Fruit fly (Drosophila melanogaster) whole organism, embryonic: ENCODE data around the gene CG12078.

Source experiments
- Aef1 ChIP-seq: fragments of 200-800 bp; sonication (Bioruptor generic); IDR thresholded peaks from 3 replicates; pipeline ENCODE4 v1.3.6; 2022; ENCODE audit warnings: missing biosample characterization, missing genetic modification characterization
- Bgb ChIP-seq: fragments of 200-800 bp; sonication (Bioruptor generic); IDR thresholded peaks from 2 replicates; pipeline ENCODE4 v1.3.6; 2022; ENCODE audit warnings: missing biosample characterization, missing genetic modification characterization; ENCODE audit not compliant: partially characterized antibody
- CG1024 ChIP-seq: fragments of 200-800 bp; sonication (Bioruptor generic); IDR thresholded peaks from 2 replicates; pipeline ENCODE4 v1.3.6; 2022; ENCODE audit warnings: missing biosample characterization, missing genetic modification characterization
- CG10321 ChIP-seq: fragments of 200-800 bp; sonication (Bioruptor generic); IDR thresholded peaks from 2 replicates; pipeline ENCODE4 v1.3.6; 2022; ENCODE audit warnings: missing biosample characterization, missing genetic modification characterization
- CG10959 ChIP-seq: fragments of 200-800 bp; sonication (Bioruptor generic); IDR thresholded peaks from 2 replicates; pipeline ENCODE4 v1.3.6; 2022; ENCODE audit warnings: missing biosample characterization, missing genetic modification characterization
- CG11085 ChIP-seq: fragments of 200-800 bp; sonication (Bioruptor generic); IDR thresholded peaks from 2 replicates; pipeline ENCODE4 v1.3.6; 2022; ENCODE audit warnings: missing biosample characterization, missing genetic modification characterization
- CG12236 ChIP-seq: fragments of 200-800 bp; sonication (Bioruptor generic); optimal IDR thresholded peaks from 2 replicates; lab custom pipeline; 2016; ENCODE audit warnings: missing biosample characterization, missing genetic modification characterization
- CG12942 ChIP-seq: fragments of 200-800 bp; sonication (Bioruptor generic); optimal IDR thresholded peaks from 3 replicates; lab custom pipeline; 2016; ENCODE audit warnings: missing biosample characterization, missing genetic modification characterization
- CG14667 ChIP-seq: fragments of 200-800 bp; sonication (Bioruptor generic); IDR thresholded peaks from 2 replicates; pipeline ENCODE4 v1.3.6; 2022; ENCODE audit warnings: missing biosample characterization, missing genetic modification characterization
- CG15601 ChIP-seq: fragments of 200-800 bp; sonication (Bioruptor generic); optimal IDR thresholded peaks from 3 replicates; lab custom pipeline; 2019; ENCODE audit warnings: missing biosample characterization, mild to moderate bottlenecking, missing genetic modification characterization, moderate library complexity
- CG15696 ChIP-seq: fragments of 200-800 bp; sonication (Bioruptor generic); optimal IDR thresholded peaks from 2 replicates; lab custom pipeline; 2019; ENCODE audit warnings: missing biosample characterization, mild to moderate bottlenecking, missing genetic modification characterization, moderate library complexity
- CG2712 ChIP-seq: fragments of 200-800 bp; optimal IDR thresholded peaks from 3 replicates; lab custom pipeline; 2019; ENCODE audit warnings: missing biosample characterization, mild to moderate bottlenecking, missing genetic modification characterization, moderate library complexity
- CG2889 ChIP-seq: fragments of 200-800 bp; sonication (Bioruptor generic); IDR thresholded peaks from 3 replicates; pipeline ENCODE4 v1.3.6; 2022; ENCODE audit warnings: missing biosample characterization, missing genetic modification characterization
- CG3065 ChIP-seq: fragments of 200-800 bp; sonication (Bioruptor generic); optimal IDR thresholded peaks from 2 replicates; lab custom pipeline; 2016; ENCODE audit warnings: missing biosample characterization, missing genetic modification characterization
- CG32767 ChIP-seq: fragments of 200-800 bp; sonication (Bioruptor generic); IDR thresholded peaks from 2 replicates; pipeline ENCODE4 v1.3.6; 2022; ENCODE audit warnings: missing biosample characterization, missing genetic modification characterization
- CG3281 ChIP-seq: fragments of 200-800 bp; sonication (Bioruptor generic); optimal IDR thresholded peaks from 3 replicates; lab custom pipeline; 2017; ENCODE audit warnings: missing biosample characterization, mild to moderate bottlenecking, missing genetic modification characterization
- CG42726 ChIP-seq: fragments of 200-800 bp; sonication (Bioruptor generic); IDR thresholded peaks from 2 replicates; pipeline ENCODE4 v1.3.6; 2022; ENCODE audit warnings: missing biosample characterization, missing genetic modification characterization; ENCODE audit not compliant: partially characterized antibody
- CG4282 ChIP-seq: fragments of 200-800 bp; sonication (Bioruptor generic); optimal IDR thresholded peaks from 2 replicates; lab custom pipeline; 2016; ENCODE audit warnings: missing biosample characterization, missing genetic modification characterization
- Dek ChIP-seq: fragments of 200-800 bp; sonication (Bioruptor generic); optimal IDR thresholded peaks from 3 replicates; lab custom pipeline; 2019; ENCODE audit warnings: missing biosample characterization, mild to moderate bottlenecking, missing genetic modification characterization, moderate library complexity
- Dll ChIP-seq: fragments of 200-800 bp; sonication (Bioruptor generic); IDR thresholded peaks from 4 replicates; pipeline ENCODE4 v1.3.6; 2022; ENCODE audit warnings: missing biosample characterization, missing genetic modification characterization; ENCODE audit not compliant: partially characterized antibody
- Dp ChIP-seq: fragments of 200-800 bp; sonication (Bioruptor generic); optimal IDR thresholded peaks from 2 replicates; lab custom pipeline; 2018; ENCODE audit warnings: missing biosample characterization, mild to moderate bottlenecking, missing genetic modification characterization, moderate library complexity
- Gug ChIP-seq: fragments of 200-800 bp; sonication (Bioruptor generic); IDR thresholded peaks from 4 replicates; pipeline ENCODE4 v1.3.6; 2022; ENCODE audit warnings: missing biosample characterization, missing genetic modification characterization
- Hand ChIP-seq: fragments of 200-800 bp; sonication (Bioruptor generic); optimal IDR thresholded peaks from 2 replicates; lab custom pipeline; 2017; ENCODE audit warnings: mild to moderate bottlenecking, missing biosample characterization, missing genetic modification reagents, missing genetic modification characterization
- HmgZ ChIP-seq: fragments of 200-800 bp; sonication (Bioruptor generic); optimal IDR thresholded peaks from 2 replicates; lab custom pipeline; 2018; ENCODE audit warnings: missing biosample characterization, mild to moderate bottlenecking, missing genetic modification characterization
- Lpt ChIP-seq: fragments of >200 bp; optimal IDR thresholded peaks from 2 replicates; lab custom pipeline; 2018; ENCODE audit warnings: missing biosample characterization, missing genetic modification characterization
- NFAT ChIP-seq: fragments of 200-800 bp; sonication (Bioruptor generic); IDR thresholded peaks from 2 replicates; pipeline ENCODE4 v1.3.6; 2022; ENCODE audit warnings: missing biosample characterization, missing genetic modification characterization
- NK7.1 ChIP-seq: fragments of 200-800 bp; sonication (Bioruptor generic); optimal IDR thresholded peaks from 3 replicates; lab custom pipeline; 2016; ENCODE audit warnings: missing biosample characterization, missing genetic modification characterization
- Pdp1 ChIP-seq, 2 experiments: fragments of 200-800 bp; sonication (Bioruptor generic); optimal IDR thresholded peaks; 3 replicates each; lab custom pipeline; 2016; ENCODE audit warnings: missing biosample characterization in 2 of 2, missing genetic modification characterization in 2 of 2, mild to moderate bottlenecking in 1 of 2, moderate library complexity in 1 of 2
- Scr ChIP-seq: fragments of 200-800 bp; sonication (Bioruptor generic); IDR thresholded peaks from 2 replicates; pipeline ENCODE4 v1.3.6; 2022; ENCODE audit warnings: missing biosample characterization, missing genetic modification characterization; ENCODE audit not compliant: partially characterized antibody
- Stat92E ChIP-seq, 3 experiments: fragments of >200 bp in 2 of 3; fragments of 200-800 bp in 1 of 3; sonication (Bioruptor generic) in 1 of 3; optimal IDR thresholded peaks; 2 replicates each; lab custom pipeline; 2017 to 2019; ENCODE audit warnings: missing biosample characterization in 3 of 3, missing genetic modification characterization in 3 of 3, mild to moderate bottlenecking in 1 of 3, moderate library complexity in 1 of 3
- bigmax ChIP-seq: fragments of 200-800 bp; sonication (Bioruptor generic); optimal IDR thresholded peaks from 2 replicates; lab custom pipeline; 2018; ENCODE audit warnings: missing biosample characterization, mild to moderate bottlenecking, missing genetic modification characterization
- chif ChIP-seq, 2 experiments: fragments of 200-800 bp; sonication (Bioruptor generic); optimal IDR thresholded peaks; 3 replicates each; lab custom pipeline; 2016; ENCODE audit warnings: missing biosample characterization in 2 of 2, missing genetic modification characterization in 2 of 2
- cwo ChIP-seq: fragments of 200-800 bp; sonication (Bioruptor generic); optimal IDR thresholded peaks from 3 replicates; lab custom pipeline; 2017; ENCODE audit warnings: missing biosample characterization, missing genetic modification characterization, mild to moderate bottlenecking, moderate library complexity, missing genetic modification reagents
- dmrt11E ChIP-seq: fragments of 200-800 bp; sonication (Bioruptor generic); optimal IDR thresholded peaks from 3 replicates; lab custom pipeline; 2018; ENCODE audit warnings: missing biosample characterization, mild to moderate bottlenecking, missing genetic modification characterization, moderate library complexity
- eyg ChIP-seq: fragments of 200-800 bp; sonication (Bioruptor generic); optimal IDR thresholded peaks from 3 replicates; lab custom pipeline; 2016; ENCODE audit warnings: missing biosample characterization, missing genetic modification characterization
- fd3F ChIP-seq: fragments of 200-800 bp; sonication (Bioruptor generic); optimal IDR thresholded peaks from 2 replicates; lab custom pipeline; 2018; ENCODE audit warnings: missing biosample characterization, mild to moderate bottlenecking, missing genetic modification characterization, moderate library complexity
- fd64A ChIP-seq: fragments of 200-800 bp; sonication (Bioruptor generic); optimal IDR thresholded peaks from 3 replicates; lab custom pipeline; 2018; ENCODE audit warnings: missing biosample characterization, mild to moderate bottlenecking, missing genetic modification characterization
- fd96Cb ChIP-seq: fragments of 200-800 bp; sonication (Bioruptor generic); optimal IDR thresholded peaks from 2 replicates; lab custom pipeline; 2018; ENCODE audit warnings: missing biosample characterization, mild to moderate bottlenecking, missing genetic modification characterization, moderate library complexity
- ftz-f1 ChIP-seq: fragments of 200-800 bp; sonication (Bioruptor generic); optimal IDR thresholded peaks from 2 replicates; lab custom pipeline; 2016; ENCODE audit warnings: missing biosample characterization, missing genetic modification characterization
- gfzf ChIP-seq: fragments of 200-800 bp; sonication (Bioruptor generic); optimal IDR thresholded peaks from 2 replicates; lab custom pipeline; 2016; ENCODE audit warnings: missing biosample characterization, mild to moderate bottlenecking, missing genetic modification characterization, moderate library complexity
- gsb ChIP-seq: fragments of 200-800 bp; sonication (Bioruptor generic); IDR thresholded peaks from 2 replicates; pipeline ENCODE4 v1.3.6; 2022; ENCODE audit warnings: missing biosample characterization, missing genetic modification characterization
- h ChIP-seq: fragments of >200 bp; optimal IDR thresholded peaks from 2 replicates; lab custom pipeline; 2017
- lola ChIP-seq, 3 experiments: fragments of >200 bp in 2 of 3; fragments of 200-800 bp in 1 of 3; sonication (Bioruptor generic) in 1 of 3; optimal IDR thresholded peaks; 2 replicates each; lab custom pipeline; 2017 to 2019; ENCODE audit warnings: missing biosample characterization in 3 of 3, missing genetic modification characterization in 3 of 3, mild to moderate bottlenecking in 1 of 3, moderate library complexity in 1 of 3
- mirr ChIP-seq: fragments of 200-800 bp; sonication (Bioruptor generic); optimal IDR thresholded peaks from 3 replicates; lab custom pipeline; 2018; ENCODE audit warnings: missing biosample characterization, mild to moderate bottlenecking, missing genetic modification characterization
- nerfin-1 ChIP-seq: fragments of 200-800 bp; sonication (Bioruptor generic); optimal IDR thresholded peaks from 3 replicates; lab custom pipeline; 2019; ENCODE audit warnings: missing biosample characterization, mild to moderate bottlenecking, missing genetic modification characterization, moderate library complexity
- pros ChIP-seq: fragments of 200-800 bp; sonication (Bioruptor generic); optimal IDR thresholded peaks from 3 replicates; lab custom pipeline; 2019; ENCODE audit warnings: missing biosample characterization, mild to moderate bottlenecking, missing genetic modification characterization, moderate library complexity
- ssp ChIP-seq: fragments of 200-800 bp; sonication (Bioruptor generic); IDR thresholded peaks from 2 replicates; pipeline ENCODE4 v1.3.6; 2022; ENCODE audit warnings: missing biosample characterization, missing genetic modification characterization
- ttk ChIP-seq: fragments of 200-800 bp; sonication (Bioruptor generic); IDR thresholded peaks from 2 replicates; pipeline ENCODE4 v2.1.2; 2022; ENCODE audit warnings: missing biosample characterization, missing genetic modification characterization
- vvl ChIP-seq: fragments of 200-800 bp; sonication (Bioruptor generic); IDR thresholded peaks from 2 replicates; pipeline ENCODE4 v1.3.6; 2022; ENCODE audit warnings: missing biosample characterization, missing genetic modification characterization
- wor ChIP-seq: fragments of 200-800 bp; sonication (Bioruptor generic); IDR thresholded peaks from 2 replicates; pipeline ENCODE4 v1.3.6; 2022; ENCODE audit warnings: missing biosample characterization, missing genetic modification characterization
- zfh1 ChIP-seq: fragments of 200-800 bp; sonication (Bioruptor generic); IDR thresholded peaks from 3 replicates; pipeline ENCODE4 v1.3.6; 2022; ENCODE audit warnings: missing biosample characterization, missing genetic modification characterization

The CG12078 gene

dm6 chr3L:3288414-3288813 is 44.3 kb upstream of the CG12078 start (continued):
- TF ChIP-seq CG3065 (GFP tag; lab: Kevin White, UChicago) (no peak), NFAT (peak; percentile 84), fd3F (GFP tag; lab: Kevin White, UChicago) (no peak), lola (GFP tag; optimal IDR thresholded peaks at IDR 0.05; lab: Kevin White, UChicago) (no peak), CG42726 (GFP tag; lab: Robert Waterston, UW) (peak; percentile 33; the same call in 1 of the 2 replicates), CG14667 (peak; percentile 47), pros (GFP tag; lab: Kevin White, UChicago) (no peak), zfh1 (GFP tag; lab: Robert Waterston, UW) (peak; percentile 38; the same call in 1 of the 3 replicates), CG1024 (GFP tag; lab: Robert Waterston, UW) (peak; percentile 67), mirr (GFP tag; lab: Kevin White, UChicago) (no peak), CG4282 (GFP tag; lab: Kevin White, UChicago) (no peak), NK7.1 (GFP tag; lab: Kevin White, UChicago) (no peak), CG10959 (GFP tag; lab: Robert Waterston, UW) (peak; percentile 44), ttk (peak; percentile 44), h (lab: Kevin White, UChicago) (no peak), Dll (GFP tag; lab: Robert Waterston, UW) (no peak), Hand (GFP tag; lab: Kevin White, UChicago) (no peak), CG11085 (GFP tag; lab: Robert Waterston, UW) (0 out of 2 replicates have a peak, but pooled peaks have one; percentile 44), ftz-f1 (GFP tag; lab: Kevin White, UChicago) (no peak), Gug (GFP tag; lab: Robert Waterston, UW) (peak; percentile 29; the same call in 1 of the 4 replicates), bigmax (no peak), Scr (GFP tag; lab: Robert Waterston, UW) (no peak), ssp (GFP tag; lab: Robert Waterston, UW) (no peak), fd96Cb (tag; lab: Kevin White, UChicago) (peak; percentile 3), Bgb (0 out of 2 replicates have a peak, but pooled peaks have one; percentile 33), CG32767 (no peak), dmrt11E (no peak), wor (no peak), Dek (tag; lab: Kevin White, UChicago) (no peak), vvl (peak; percentile 22; the same call in 1 of the 2 replicates), HmgZ (no peak), Aef1 (peak; percentile 34; the same call in 1 of the 3 replicates), chif (GFP tag; optimal IDR thresholded peaks at IDR 0.05; lab: Kevin White, UChicago) (no peak), CG10321 (GFP tag; lab: Robert Waterston, UW) (no peak), CG2712 (tag; lab: Kevin White, UChicago) (peak; percentile 49), gfzf (GFP tag; lab: Kevin White, UChicago) (no peak), cwo (no peak), CG3281 (no peak), eyg (GFP tag; lab: Kevin White, UChicago) (no peak), nerfin-1 (tag; lab: Kevin White, UChicago) (no peak), CG15601 (tag; lab: Kevin White, UChicago) (no peak), Pdp1 (GFP tag; optimal IDR thresholded peaks at IDR 0.05; lab: Kevin White, UChicago) (no peak), CG12236 (GFP tag; lab: Kevin White, UChicago) (no peak), Dp (peak; percentile 26), CG12942 (no peak), gsb (GFP tag; lab: Robert Waterston, UW) (no peak), fd64A (GFP tag; lab: Kevin White, UChicago) (no peak), Stat92E (GFP tag; optimal IDR thresholded peaks at IDR 0.05; lab: Kevin White, UChicago) (no peak), CG2889 (no peak), CG15696 (tag; lab: Kevin White, UChicago) (peak; percentile 18), Lpt (no peak)
